Worm (Caenorhabditis elegans) whole organism, dauer: ENCODE results near the gene W06F12.3.

Source experiments
- unc-62 ChIP-seq: sonication (generic microtip); optimal IDR thresholded peaks from 2 replicates; lab custom pipeline; 2017; ENCODE audit warnings: missing biosample characterization, missing genetic modification reagents, missing genetic modification characterization

W06F12.3 gene

ce11 chrIII:13735008-13735407 is at the start of gene W06F12.3:
TSS of gene W06F12.3 (plus strand) at chrIII:13735030.
- no peak for TF ChIP-seq unc-62 (GFP tag; lab: Kevin White, UChicago)

DNA sequence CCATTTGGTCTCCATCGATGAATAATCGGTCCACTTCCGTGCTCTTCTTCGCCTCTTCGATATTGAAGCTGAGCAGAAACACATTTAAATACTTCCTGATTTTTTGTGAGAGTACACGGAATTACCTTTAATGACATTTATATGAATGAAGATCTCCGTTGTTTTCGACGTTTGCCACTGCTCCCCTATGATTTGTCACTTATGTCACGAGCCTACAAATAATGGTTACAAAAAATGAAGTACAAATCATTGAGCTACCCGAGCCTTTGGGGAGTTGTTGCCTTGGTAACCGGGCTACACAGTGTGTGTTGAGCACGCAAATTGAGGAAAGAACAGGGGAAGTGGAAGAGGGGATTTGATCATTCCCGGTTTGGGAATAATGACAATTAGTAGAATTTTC is 48.5 kb upstream of the W06F12.3 start, which contains the start of gene dyf-2:
Gene dyf-2, minus strand, starts transcription at position 137 of the 400 bp plus-strand sequence.
- no peak for TF ChIP-seq unc-62 (GFP tag; lab: Kevin White, UChicago)

DNA sequence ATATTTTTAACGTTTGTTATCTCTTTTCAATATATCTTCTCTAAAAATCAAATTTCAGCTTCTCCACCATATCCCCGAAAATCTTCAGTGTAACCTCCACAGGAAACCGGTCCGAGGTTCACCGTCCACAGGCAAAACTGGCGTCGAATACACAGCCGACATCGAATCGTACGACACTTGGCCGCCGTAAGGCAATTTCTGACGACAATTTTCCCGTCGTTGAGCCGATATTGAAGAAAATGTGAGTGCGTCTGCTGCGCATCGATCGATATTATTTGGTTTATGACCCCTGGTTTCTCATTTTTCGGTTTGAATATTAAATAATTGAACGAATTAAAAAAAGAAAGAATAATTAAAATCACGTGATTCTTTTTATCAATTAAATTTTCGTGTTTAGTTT is 47.6 kb upstream of the W06F12.3 start, which contains the start of gene cul-2:
Gene cul-2, plus strand, starts transcription at position 59 of the 400 bp plus-strand sequence.
- TF ChIP-seq unc-62 (GFP tag; lab: Kevin White, UChicago): no peak

DNA sequence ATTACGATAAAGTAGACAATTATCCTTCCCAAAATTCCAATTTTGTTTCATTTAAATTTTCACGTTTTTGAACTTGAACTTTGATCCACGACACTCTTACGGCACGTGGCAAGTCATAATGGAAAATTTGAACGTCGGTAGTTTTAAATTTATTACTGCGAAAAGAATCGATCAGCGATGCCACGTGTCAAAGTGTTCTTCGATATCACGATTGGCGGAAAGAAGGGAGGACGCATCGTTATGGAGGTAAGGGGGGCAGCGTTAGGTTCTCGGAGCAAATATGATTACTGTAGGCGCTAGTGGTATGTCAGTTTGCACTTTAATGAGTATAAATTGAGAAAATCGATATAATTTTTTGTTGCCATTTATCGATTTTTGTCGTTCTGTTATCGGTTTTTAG is 42.3 kb upstream of the W06F12.3 start, which contains the start of gene cyn-2:
Gene cyn-2, plus strand, starts transcription at position 114 of the 400 bp plus-strand sequence.
- TF ChIP-seq unc-62 (GFP tag; lab: Kevin White, UChicago): no peak

- TF ChIP-seq unc-62 (GFP tag; lab: Kevin White, UChicago): no peak
Observed at ce11 chrIII:13693187-13693586, 41.6 kb upstream of the W06F12.3 start.

DNA sequence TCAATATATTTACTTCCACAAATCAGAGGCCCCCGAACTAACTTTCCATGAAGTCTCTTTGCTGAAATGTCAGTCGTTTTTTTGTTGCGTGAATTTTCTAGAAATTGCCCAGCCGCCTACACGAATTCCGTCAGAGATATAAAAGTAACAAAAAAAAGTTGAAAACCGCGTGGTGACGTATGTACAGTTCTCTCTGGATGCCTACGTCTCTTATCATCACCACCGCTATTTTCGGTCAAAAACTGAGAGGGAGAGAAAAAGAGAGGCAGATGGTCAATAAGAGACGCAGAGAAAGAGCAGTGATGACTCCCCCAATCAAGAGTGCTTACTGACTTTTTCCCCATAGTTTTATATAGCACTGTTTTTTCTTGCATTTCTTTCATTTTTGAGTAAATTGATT is 40.8 kb upstream of the W06F12.3 start:
- TF ChIP-seq unc-62 (GFP tag; lab: Kevin White, UChicago): no peak

ce11 chrIII:13695588-13695987 is 39.2 kb upstream of the W06F12.3 start:
- TF ChIP-seq unc-62 (GFP tag; lab: Kevin White, UChicago): no peak

ce11 chrIII:13697822-13698221 is 37.0 kb upstream of the W06F12.3 start:
- TF ChIP-seq unc-62 (GFP tag; lab: Kevin White, UChicago): no peak

ce11 chrIII:13701691-13702090 is 33.1 kb upstream of the W06F12.3 start, which contains the start of gene lit-1:
TSS of gene lit-1 (plus strand) at chrIII:13701991.
- no peak for TF ChIP-seq unc-62 (GFP tag; lab: Kevin White, UChicago)

DNA sequence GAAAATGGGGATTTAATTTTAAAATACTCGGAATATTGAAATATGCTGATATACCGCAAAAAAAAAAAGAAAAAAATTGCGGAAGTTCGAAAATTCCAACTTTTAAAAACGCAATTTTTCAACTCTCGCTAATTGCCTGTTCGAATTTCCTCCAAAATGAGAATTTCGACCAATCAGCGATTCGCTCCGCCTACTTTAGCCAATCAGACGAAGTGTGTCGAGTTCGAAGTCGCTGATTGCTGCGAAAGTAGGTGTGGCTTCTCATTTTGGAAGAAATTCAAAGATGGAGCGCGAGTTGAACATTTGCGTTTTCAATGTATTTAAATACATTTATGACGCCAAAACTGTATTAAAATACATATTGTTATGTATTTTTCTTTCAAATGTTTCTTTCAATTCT is 26.4 kb upstream of the W06F12.3 start:
- TF ChIP-seq unc-62 (GFP tag; lab: Kevin White, UChicago): no peak

DNA sequence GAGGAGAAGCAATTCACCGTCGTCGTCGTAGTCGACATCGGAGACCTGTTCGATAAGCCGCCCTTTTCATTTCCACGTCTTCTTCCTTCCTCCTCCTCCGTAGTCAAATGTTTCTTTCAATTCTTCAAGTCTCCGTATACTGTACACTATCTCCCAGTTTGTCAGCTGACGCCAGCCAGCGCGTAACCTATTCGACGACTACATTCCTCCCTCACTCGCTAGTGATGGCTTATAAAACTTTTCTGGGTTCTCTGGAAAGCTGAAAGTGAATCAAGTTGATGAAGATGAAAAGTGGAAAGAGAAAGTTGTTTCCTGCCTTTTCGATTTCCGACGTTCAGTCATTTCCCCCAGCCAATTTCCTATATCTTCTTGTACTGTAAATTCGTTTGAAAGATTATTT is 25.7 kb upstream of the W06F12.3 start:
- no peak for TF ChIP-seq unc-62 (GFP tag; lab: Kevin White, UChicago)

- TF ChIP-seq unc-62 (GFP tag; lab: Kevin White, UChicago): no peak
Observed at ce11 chrIII:13710666-13711065, 24.2 kb upstream of the W06F12.3 start.

- no peak for TF ChIP-seq unc-62 (GFP tag; lab: Kevin White, UChicago)
Observed at ce11 chrIII:13712854-13713293, 22.0 kb upstream of the W06F12.3 start.

DNA sequence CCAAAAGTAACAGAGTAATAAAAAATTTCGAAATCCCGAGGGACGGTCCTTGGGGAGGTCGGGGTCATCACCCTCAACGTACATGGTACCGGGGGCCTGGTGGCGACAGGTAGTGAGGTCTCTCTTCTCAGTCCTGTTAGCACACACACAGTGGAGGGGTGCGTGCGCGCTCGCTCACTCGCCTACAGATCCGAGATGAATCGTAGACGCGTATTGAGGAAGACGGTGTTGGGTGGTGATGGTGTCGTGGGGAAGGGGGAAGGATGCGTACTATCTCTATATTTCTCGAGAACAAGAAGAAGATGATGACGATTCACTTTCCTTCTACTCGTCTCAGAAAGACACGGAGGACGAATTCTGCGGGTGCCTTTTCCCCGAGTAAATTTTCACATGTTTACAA is 21.0 kb upstream of the W06F12.3 start:
- TF ChIP-seq unc-62 (GFP tag; lab: Kevin White, UChicago): no peak

ce11 chrIII:13714950-13715349 is 19.9 kb upstream of the W06F12.3 start:
- no peak for TF ChIP-seq unc-62 (GFP tag; lab: Kevin White, UChicago)

- no peak for TF ChIP-seq unc-62 (GFP tag; lab: Kevin White, UChicago)
Observed at ce11 chrIII:13716266-13716665, 18.6 kb upstream of the W06F12.3 start.

ce11 chrIII:13716831-13717230 is 18.0 kb upstream of the W06F12.3 start:
- no peak for TF ChIP-seq unc-62 (GFP tag; lab: Kevin White, UChicago)

DNA sequence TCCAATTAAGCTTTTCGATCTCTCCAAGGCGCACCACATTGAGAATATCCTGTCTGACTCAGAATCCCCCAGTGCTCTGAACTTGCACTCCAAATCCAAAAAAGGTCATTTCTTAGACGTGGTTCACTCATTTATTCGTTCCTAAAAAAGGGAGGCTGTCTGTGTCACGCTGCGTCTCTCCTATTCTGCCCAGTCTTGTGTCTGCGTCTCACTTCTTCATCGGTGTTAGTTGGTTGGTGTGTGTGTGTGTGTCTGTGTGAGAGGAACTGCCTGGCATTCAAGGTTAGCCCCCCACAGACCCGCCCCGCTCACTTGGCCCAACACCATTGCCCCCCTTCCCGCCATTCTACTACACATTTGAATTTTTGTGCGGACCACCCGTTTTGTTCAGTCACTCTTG is 17.3 kb upstream of the W06F12.3 start:
- no peak for TF ChIP-seq unc-62 (GFP tag; lab: Kevin White, UChicago)
